Worm (Caenorhabditis elegans) whole organism, L1 larva: ENCODE data around the gene glb-11.

ENCODE experiments used
- ceh-63 ChIP-seq: fragments of 200-800 bp; sonication (Bioruptor generic); optimal IDR thresholded peaks from 2 replicates; lab custom pipeline; 2018; ENCODE audit warnings: mild to moderate bottlenecking, missing genetic modification characterization, missing compliant biosample characterization
- ceh-8 ChIP-seq: fragments of 200-800 bp; sonication (Bioruptor generic); optimal IDR thresholded peaks from 2 replicates; lab custom pipeline; 2018; ENCODE audit warnings: mild to moderate bottlenecking, missing genetic modification characterization, moderate library complexity, missing compliant biosample characterization
- irx-1 ChIP-seq: sonication (generic microtip); optimal IDR thresholded peaks from 2 replicates; lab custom pipeline; 2016; ENCODE audit warnings: missing genetic modification characterization, missing compliant biosample characterization
- lin-13 ChIP-seq: fragments of 150-350 bp; optimal IDR thresholded peaks from 2 replicates; lab custom pipeline; 2014; ENCODE audit warnings: missing biosample characterization, missing genetic modification reagents, missing genetic modification characterization
- nhr-85 ChIP-seq: sonication (generic microtip); peaks from one replicate; lab custom pipeline; 2016; ENCODE audit warnings: missing genetic modification characterization, inconsistent platforms, missing compliant biosample characterization
- sox-4 ChIP-seq: sonication (generic microtip); optimal IDR thresholded peaks from 2 replicates; lab custom pipeline; 2016; ENCODE audit warnings: missing genetic modification characterization, missing compliant biosample characterization
- vab-15 ChIP-seq: sonication (generic microtip); optimal IDR thresholded peaks from 2 replicates; lab custom pipeline; 2017; ENCODE audit warnings: missing genotype, mild to moderate bottlenecking, missing genetic modification characterization, missing compliant biosample characterization

DNA sequence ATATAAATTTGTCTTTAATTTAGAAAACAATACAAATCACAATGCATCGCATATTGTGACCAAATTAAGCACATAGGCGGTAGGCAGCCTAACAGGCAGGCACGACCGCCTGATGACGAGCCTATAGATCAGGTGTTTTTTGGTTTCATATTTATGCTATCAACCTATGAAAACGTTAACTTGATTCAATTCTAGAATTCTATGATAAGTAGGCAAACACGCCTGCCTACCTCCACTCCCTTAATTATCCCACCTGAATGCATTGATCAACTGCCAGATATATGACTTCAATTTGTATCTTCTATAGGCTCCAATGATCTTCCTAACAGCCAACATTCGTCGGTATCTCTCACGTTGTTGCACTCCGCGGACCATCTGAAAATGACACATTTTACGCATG, 38.9 kb upstream of the glb-11 start:
- TF ChIP-seq lin-13 (GFP tag; lab: Kevin White, UChicago) (no peak), irx-1 (tag; lab: Kevin White, UChicago) (no peak), ceh-63 (GFP tag; lab: Kevin White, UChicago) (no peak), sox-4 (no peak), nhr-85 (tag; lab: Kevin White, UChicago) (no peak), vab-15 (tag; lab: Kevin White, UChicago) (no peak), ceh-8 (no peak)
